Fruit fly (Drosophila melanogaster) whole organism, wandering third instar larva: ENCODE data around the gene CG14053.
A peak's percentile ranks its signal among the peaks of the same experiment; 100 is the strongest.

Experiments
- CG32264 ChIP-seq: fragments of 200-800 bp; sonication (Bioruptor generic); optimal IDR thresholded peaks from 2 replicates; lab custom pipeline; 2016; ENCODE audit warnings: missing biosample characterization, missing genetic modification characterization
- CG9705 ChIP-seq: fragments of 200-800 bp; sonication (Bioruptor generic); optimal IDR thresholded peaks from 2 replicates; lab custom pipeline; 2018; ENCODE audit warnings: missing biosample characterization, mild to moderate bottlenecking, missing genetic modification characterization
- CrebA ChIP-seq: fragments of 200-800 bp; sonication (Bioruptor generic); optimal IDR thresholded peaks from 2 replicates; lab custom pipeline; 2016; ENCODE audit warnings: missing biosample characterization, mild to moderate bottlenecking, missing genetic modification characterization, borderline replicate concordance
- Dfd ChIP-seq: fragments of >200 bp; optimal IDR thresholded peaks from 2 replicates; lab custom pipeline; 2017; ENCODE audit warnings: missing biosample characterization, missing genetic modification characterization
- Dif ChIP-seq: fragments of 200-275, 200-300 bp; sonication (Bioruptor generic); optimal IDR thresholded peaks from 2 replicates; lab custom pipeline; 2018; ENCODE audit warnings: missing biosample characterization, missing genetic modification characterization; ENCODE audit not compliant: partially characterized antibody
- HLH106 ChIP-seq: fragments of 200-800 bp; optimal IDR thresholded peaks from 3 replicates; lab custom pipeline; 2019; ENCODE audit warnings: missing biosample characterization, mild to moderate bottlenecking, missing genetic modification characterization, moderate library complexity
- Hnf4 ChIP-seq: fragments of 200-800 bp; sonication (Bioruptor generic); optimal IDR thresholded peaks from 2 replicates; lab custom pipeline; 2016; ENCODE audit warnings: missing biosample characterization, mild to moderate bottlenecking, missing genetic modification characterization
- Hr83 ChIP-seq: fragments of 200-300 bp; sonication (Bioruptor generic); optimal IDR thresholded peaks from 2 replicates; lab custom pipeline; 2016; ENCODE audit warnings: missing biosample characterization, mild to moderate bottlenecking, missing genetic modification characterization, moderate library complexity; ENCODE audit not compliant: poor library complexity, severe bottlenecking
- Jra ChIP-seq: sonication (Bioruptor generic); optimal IDR thresholded peaks from 2 replicates; lab custom pipeline; 2016; ENCODE audit warnings: missing biosample characterization, missing genetic modification characterization
- Mio ChIP-seq: sonication (Bioruptor generic); optimal IDR thresholded peaks from 2 replicates; lab custom pipeline; 2016; ENCODE audit warnings: missing biosample characterization, missing genetic modification characterization
- Myc ChIP-seq: fragments of >200 bp; optimal IDR thresholded peaks from 2 replicates; lab custom pipeline; 2017
- OdsH ChIP-seq: fragments of 200-800 bp; sonication (Bioruptor generic); optimal IDR thresholded peaks from 2 replicates; lab custom pipeline; 2016; ENCODE audit warnings: missing biosample characterization, mild to moderate bottlenecking, missing genetic modification characterization
- Rel ChIP-seq, 2 experiments: fragments of 200-800 bp; sonication (Bioruptor generic) in 1 of 2; optimal IDR thresholded peaks; 2 replicates in 1 of 2; 3 replicates in 1 of 2; lab custom pipeline; 2016 to 2019; ENCODE audit warnings: mild to moderate bottlenecking in 2 of 2, missing biosample characterization in 2 of 2, missing genetic modification characterization in 2 of 2, moderate library complexity in 1 of 2
- Sp1 ChIP-seq: fragments of 200-800 bp; sonication (Bioruptor generic); optimal IDR thresholded peaks from 3 replicates; lab custom pipeline; 2019; ENCODE audit warnings: missing biosample characterization, mild to moderate bottlenecking, missing genetic modification characterization, moderate library complexity
- brk ChIP-seq: fragments of 200-800 bp; sonication (Bioruptor generic); optimal IDR thresholded peaks from 2 replicates; lab custom pipeline; 2016; ENCODE audit warnings: missing biosample characterization, mild to moderate bottlenecking, missing genetic modification characterization
- dl ChIP-seq, 2 experiments: fragments of 175-275, 200-275 bp in 1 of 2; fragments of 200-275 bp in 1 of 2; sonication (Bioruptor generic); optimal IDR thresholded peaks; lab custom pipeline; 2018; ENCODE audit warnings: mild to moderate bottlenecking in 2 of 2, missing biosample characterization in 2 of 2, missing genetic modification characterization in 2 of 2, moderate library complexity in 2 of 2; ENCODE audit not compliant: partially characterized antibody in 2 of 2, insufficient read depth in 1 of 2
- dmrt93B ChIP-seq: fragments of 200-800 bp; sonication (Bioruptor generic); optimal IDR thresholded peaks from 2 replicates; lab custom pipeline; 2018; ENCODE audit warnings: missing biosample characterization, mild to moderate bottlenecking, missing genetic modification characterization
- dsf ChIP-seq: sonication (Bioruptor generic); optimal IDR thresholded peaks from 2 replicates; lab custom pipeline; 2016; ENCODE audit warnings: missing biosample characterization, missing genetic modification characterization, borderline replicate concordance
- ey ChIP-seq: fragments of 200-800 bp; sonication (Bioruptor generic); optimal IDR thresholded peaks from 2 replicates; lab custom pipeline; 2016; ENCODE audit warnings: missing biosample characterization, missing genetic modification characterization
- foxo ChIP-seq, 2 experiments: fragments of 200-800 bp; sonication (Bioruptor generic); optimal IDR thresholded peaks; 2 replicates in 1 of 2; 3 replicates in 1 of 2; lab custom pipeline; 2016 to 2017; ENCODE audit warnings: missing biosample characterization in 2 of 2, missing genetic modification characterization in 2 of 2
- fru ChIP-seq: fragments of 200-800 bp; sonication (Bioruptor generic); optimal IDR thresholded peaks from 3 replicates; lab custom pipeline; 2016; ENCODE audit warnings: missing biosample characterization, mild to moderate bottlenecking, missing genetic modification characterization
- h ChIP-seq: fragments of 200-800 bp; sonication (Bioruptor generic); optimal IDR thresholded peaks from 3 replicates; lab custom pipeline; 2016; ENCODE audit warnings: missing biosample characterization, mild to moderate bottlenecking, missing genetic modification characterization
- jim ChIP-seq: fragments of 175-275, 200-325 bp; sonication (Bioruptor generic); optimal IDR thresholded peaks from 2 replicates; lab custom pipeline; 2016; ENCODE audit warnings: missing biosample characterization, mild to moderate bottlenecking, missing genetic modification characterization
- lola ChIP-seq: fragments of >200 bp; optimal IDR thresholded peaks from 2 replicates; lab custom pipeline; 2017; ENCODE audit warnings: missing biosample characterization, missing genetic modification characterization
- pan ChIP-seq: fragments of >200 bp; optimal IDR thresholded peaks from 2 replicates; lab custom pipeline; 2017
- psq ChIP-seq: fragments of 200-800 bp; sonication (Bioruptor generic); optimal IDR thresholded peaks from 3 replicates; lab custom pipeline; 2017; ENCODE audit warnings: missing biosample characterization, mild to moderate bottlenecking, missing genetic modification characterization, moderate library complexity
- rgr ChIP-seq: fragments of 200-800 bp; sonication (Bioruptor generic); optimal IDR thresholded peaks from 3 replicates; lab custom pipeline; 2016; ENCODE audit warnings: missing biosample characterization, mild to moderate bottlenecking, missing genetic modification characterization
- tai ChIP-seq: sonication (Bioruptor generic); optimal IDR thresholded peaks from 2 replicates; lab custom pipeline; 2016; ENCODE audit warnings: missing biosample characterization, missing genetic modification characterization
- usp ChIP-seq: fragments of >200 bp; optimal IDR thresholded peaks from 2 replicates; lab custom pipeline; 2017; ENCODE audit warnings: missing biosample characterization, missing genetic modification characterization
- woc ChIP-seq: sonication (Bioruptor generic); optimal IDR thresholded peaks from 2 replicates; lab custom pipeline; 2016; ENCODE audit warnings: missing biosample characterization, mild to moderate bottlenecking, missing genetic modification characterization

CG14053 gene

dm6 chrX:2213759-2214406 lies 20.2 kb upstream of the CG14053 start, which contains the start of gene SmydA-8:
Gene SmydA-8 (minus strand): TSS chrX:2213809.
- TF ChIP-seq pan (lab: Kevin White, UChicago) = no peak
- TF ChIP-seq CrebA (GFP tag; lab: Kevin White, UChicago) = no peak
- TF ChIP-seq Hr83 = no peak
- TF ChIP-seq, all 38 proteins: peak for 0

dm6 chrX:2212327-2212820 lies 18.7 kb upstream of the CG14053 start:
- TF ChIP-seq brk = no peak
- TF ChIP-seq Hnf4 (GFP tag; lab: Kevin White, UChicago) = no peak
- TF ChIP-seq Jra = no peak
- no peak for TF ChIP-seq Sp1 (GFP tag; lab: Kevin White, UChicago)
- TF ChIP-seq dmrt93B (GFP tag; lab: Kevin White, UChicago) = no peak
- TF ChIP-seq psq = no peak
- no peak for TF ChIP-seq CG9705
- peak in 1 of 2 experiments; percentile 23 for TF ChIP-seq foxo (GFP tag; optimal IDR thresholded peaks at IDR 0.05; lab: Kevin White, UChicago)
- TF ChIP-seq HLH106 (tag; lab: Kevin White, UChicago) = peak; percentile 36
- TF ChIP-seq fru (GFP tag; lab: Kevin White, UChicago) = peak; percentile 36
- no peak for TF ChIP-seq Myc (lab: Kevin White, UChicago)
- TF ChIP-seq OdsH (GFP tag; lab: Kevin White, UChicago) = no peak
- TF ChIP-seq Dfd (GFP tag; lab: Kevin White, UChicago) = no peak
- peak; percentile 15 for TF ChIP-seq h (GFP tag; lab: Kevin White, UChicago)
- no peak for TF ChIP-seq usp (GFP tag; lab: Kevin White, UChicago)
- no peak for TF ChIP-seq Rel (GFP tag; optimal IDR thresholded peaks at IDR 0.05; lab: Kevin White, UChicago)
- peak; percentile 65 for TF ChIP-seq Rel (tag; optimal IDR thresholded peaks at IDR 0.05; lab: Kevin White, UChicago)

DNA sequence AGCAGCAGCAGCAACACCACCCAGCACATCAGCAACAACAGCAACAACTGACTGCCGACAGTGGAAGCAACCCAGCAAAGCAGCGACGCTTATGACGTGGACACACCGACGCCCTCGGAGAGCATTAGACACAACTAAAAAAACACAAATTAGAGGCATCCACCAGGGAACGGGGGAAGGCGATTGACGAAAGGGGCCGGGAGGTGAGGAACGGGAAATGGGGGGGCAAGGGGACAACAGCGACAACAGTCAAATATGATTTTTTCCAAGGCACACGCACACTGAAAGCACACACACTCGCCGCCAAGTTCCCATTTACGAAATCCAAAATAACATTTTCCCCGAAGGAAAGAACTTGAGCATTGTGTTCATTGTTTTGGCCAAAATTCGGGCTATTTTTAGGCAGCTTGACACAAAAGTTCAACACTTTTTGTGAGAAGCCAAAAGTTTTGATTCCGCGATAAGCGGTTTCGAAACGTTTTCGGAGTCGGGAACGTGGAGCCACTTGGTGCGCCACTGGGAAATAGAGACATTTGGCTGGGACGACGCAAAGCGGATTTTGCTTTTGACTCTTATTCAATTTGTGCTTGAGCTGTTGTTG lies 15.0 kb upstream of the CG14053 start:
- TF ChIP-seq lola (GFP tag; lab: Kevin White, UChicago) (no peak), fru (GFP tag; lab: Kevin White, UChicago) (no peak), Hnf4 (GFP tag; lab: Kevin White, UChicago) (no peak), woc (no peak), dsf (GFP tag; lab: Kevin White, UChicago) (no peak), Mio (GFP tag; lab: Kevin White, UChicago) (no peak), ey (GFP tag; lab: Kevin White, UChicago) (no peak), Dif (no peak), jim (GFP tag; lab: Kevin White, UChicago) (no peak), foxo (GFP tag; optimal IDR thresholded peaks at IDR 0.05; lab: Kevin White, UChicago) (no peak), dl (GFP tag; optimal IDR thresholded peaks at IDR 0.05; lab: Kevin White, UChicago; ENCODE audit: insufficient read depth in 1 of 2, partially characterized antibody in 2 of 2) (no peak)
- TF ChIP-seq, all 38 proteins: peak for 0

DNA sequence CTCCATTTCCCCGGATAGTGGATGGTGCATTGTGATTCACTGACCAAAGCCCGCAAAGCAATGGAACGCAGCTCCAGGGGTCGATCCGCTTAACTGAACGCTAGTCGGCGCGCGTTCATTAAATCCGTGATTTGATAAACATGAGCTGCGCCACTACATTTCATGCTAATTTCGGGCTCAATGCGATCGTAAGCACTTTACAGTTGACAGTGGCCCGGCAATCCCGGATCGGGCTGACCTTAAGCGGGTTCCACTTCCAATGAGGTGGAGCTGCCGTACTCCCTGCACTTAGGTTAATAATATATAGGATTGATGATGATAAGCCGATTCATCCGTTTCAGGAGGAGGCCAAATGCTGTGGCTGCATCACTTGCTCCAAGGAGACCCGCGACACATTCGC lies 10.1 kb upstream of the CG14053 start, which contains the start of gene FarO:
FarO (minus strand) TSS at position 101 of the 400 bp plus-strand sequence.
- no peak for TF ChIP-seq Rel (GFP tag; optimal IDR thresholded peaks at IDR 0.05; lab: Kevin White, UChicago)
- TF ChIP-seq Rel (tag; optimal IDR thresholded peaks at IDR 0.05; lab: Kevin White, UChicago) = no peak
- no peak for TF ChIP-seq HLH106 (tag; lab: Kevin White, UChicago)
- no peak for TF ChIP-seq Jra
- no peak for TF ChIP-seq rgr (GFP tag; lab: Kevin White, UChicago)
- no peak for TF ChIP-seq lola (GFP tag; lab: Kevin White, UChicago)
- no peak for TF ChIP-seq Hnf4 (GFP tag; lab: Kevin White, UChicago)
- no peak for TF ChIP-seq Mio (GFP tag; lab: Kevin White, UChicago)
- no peak for TF ChIP-seq dmrt93B (GFP tag; lab: Kevin White, UChicago)
- no peak for TF ChIP-seq h (GFP tag; lab: Kevin White, UChicago)
- no peak for TF ChIP-seq CrebA (GFP tag; lab: Kevin White, UChicago)
- no peak for TF ChIP-seq CG32264 (GFP tag; lab: Kevin White, UChicago)
- TF ChIP-seq tai (GFP tag; lab: Kevin White, UChicago) = no peak
- no peak for TF ChIP-seq Dfd (GFP tag; lab: Kevin White, UChicago)
